Worm (Caenorhabditis elegans): ENCODE measurements around the gene R05H10.7.

R05H10.7 gene

ce11 chrII:14813106-14813505 lies 42.2 kb upstream of the R05H10.7 start:
- no peak for TF ChIP-seq ama-1 (optimal IDR thresholded peaks at IDR 0.05)
- no peak for TF ChIP-seq ets-7 (tag; optimal IDR thresholded peaks at IDR 0.05)
- TF ChIP-seq hmg-4 (GFP tag; optimal IDR thresholded peaks at IDR 0.05), result no peak
- no peak for TF ChIP-seq scrt-1 (GFP tag; IDR thresholded peaks at IDR 0.05)
- no peak for TF ChIP-seq hmbx-1 (tag; optimal IDR thresholded peaks at IDR 0.05)
- no peak for TF ChIP-seq tbx-37 (GFP tag; conservative IDR thresholded peaks at IDR 0.05)

DNA sequence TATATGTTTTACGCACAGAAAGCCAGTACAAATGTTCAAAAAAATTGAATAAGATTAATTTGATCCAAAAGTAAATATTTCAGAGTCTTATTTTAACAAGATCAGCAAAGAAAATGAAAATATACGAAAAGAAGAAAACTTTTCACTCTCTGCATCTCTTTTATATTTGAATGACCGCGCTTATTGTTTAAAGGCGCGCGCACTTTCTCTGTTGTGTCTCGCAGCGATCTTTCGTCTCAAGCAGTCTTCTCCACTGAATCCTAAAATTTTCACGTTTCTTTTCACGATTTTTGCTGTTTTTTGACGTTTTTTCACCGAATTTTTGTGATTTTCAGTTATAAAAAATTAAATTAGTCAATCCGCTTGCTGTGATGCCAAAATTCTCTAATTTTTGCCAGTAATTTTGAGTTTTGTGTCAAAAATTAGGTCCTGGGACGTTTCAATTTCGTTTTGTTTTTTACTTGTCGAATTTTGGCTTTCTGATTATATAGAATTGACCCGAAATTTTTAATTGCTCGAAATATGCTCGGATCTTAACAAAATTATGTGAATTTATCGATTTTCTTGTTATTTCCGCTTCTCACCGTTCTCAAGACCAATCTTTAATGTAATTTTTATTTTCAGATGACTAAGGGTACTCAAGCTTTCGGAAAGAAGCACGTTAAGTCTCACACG lies 40.3 kb upstream of the R05H10.7 start, which contains the start of gene W01D2.1:
Gene W01D2.1 (plus strand): TSS at position 625 of the 675 bp plus-strand sequence.
- TF ChIP-seq ceh-13 (GFP tag; optimal IDR thresholded peaks at IDR 0.05) (no peak), tra-4 (tag; optimal IDR thresholded peaks at IDR 0.05) (no peak), pes-1 (GFP tag; IDR thresholded peaks at IDR 0.05) (no peak), hnd-1 (tag; optimal IDR thresholded peaks at IDR 0.05) (no peak), ama-1 (optimal IDR thresholded peaks at IDR 0.05) (no peak), hmbx-1 (tag; optimal IDR thresholded peaks at IDR 0.05) (no peak), B0310.2 (tag; optimal IDR thresholded peaks at IDR 0.05) (no peak), ceh-36 (tag; optimal IDR thresholded peaks at IDR 0.05) (no peak), scrt-1 (GFP tag; IDR thresholded peaks at IDR 0.05) (no peak), sea-1 (GFP tag; conservative IDR thresholded peaks at IDR 0.05) (no peak)

ce11 chrII:14816086-14816485 lies 39.2 kb upstream of the R05H10.7 start:
- TF ChIP-seq sea-1 (GFP tag; conservative IDR thresholded peaks at IDR 0.05), result no peak
- no peak for TF ChIP-seq F13C5.2 (tag; optimal IDR thresholded peaks at IDR 0.05)
- TF ChIP-seq ceh-13 (GFP tag; optimal IDR thresholded peaks at IDR 0.05), result no peak
- TF ChIP-seq tbx-37 (GFP tag; conservative IDR thresholded peaks at IDR 0.05), result no peak
- TF ChIP-seq B0310.2 (tag; optimal IDR thresholded peaks at IDR 0.05), result no peak
- no peak for TF ChIP-seq tbx-11 (GFP tag; IDR thresholded peaks at IDR 0.05)
- TF ChIP-seq tra-4 (tag; optimal IDR thresholded peaks at IDR 0.05), result no peak
- no peak for TF ChIP-seq hmbx-1 (tag; optimal IDR thresholded peaks at IDR 0.05)
- TF ChIP-seq ama-1 (optimal IDR thresholded peaks at IDR 0.05), result no peak
- TF ChIP-seq ets-7 (tag; optimal IDR thresholded peaks at IDR 0.05), result no peak
- TF ChIP-seq aly-1 (tag; optimal IDR thresholded peaks at IDR 0.05), result no peak
- no peak for TF ChIP-seq hmg-4 (GFP tag; optimal IDR thresholded peaks at IDR 0.05)
- no peak for TF ChIP-seq pes-1 (GFP tag; IDR thresholded peaks at IDR 0.05)
- no peak for TF ChIP-seq flt-1 (GFP tag; IDR thresholded peaks at IDR 0.05)
- no peak for TF ChIP-seq ceh-36 (tag; optimal IDR thresholded peaks at IDR 0.05)
- TF ChIP-seq hnd-1 (tag; optimal IDR thresholded peaks at IDR 0.05), result no peak
- TF ChIP-seq scrt-1 (GFP tag; IDR thresholded peaks at IDR 0.05), result no peak

DNA sequence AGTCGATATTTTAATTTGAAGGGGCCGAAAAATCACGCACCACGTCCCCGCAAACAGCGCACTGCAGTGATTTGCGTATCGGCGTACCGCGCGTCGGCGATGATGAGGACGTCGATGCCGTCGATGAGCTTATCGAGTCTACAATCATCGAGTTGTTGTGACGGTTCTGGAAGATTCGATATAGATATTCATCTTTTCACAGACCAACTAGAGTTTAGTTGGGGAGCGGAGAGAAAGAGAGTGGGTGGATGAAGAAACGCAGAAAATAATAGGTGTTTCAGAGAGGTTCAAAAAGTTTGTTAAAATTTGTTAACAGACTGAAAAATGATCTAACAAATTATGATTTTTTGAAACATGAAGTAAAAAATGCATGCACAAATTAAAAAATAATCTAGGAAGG lies 37.0 kb upstream of the R05H10.7 start, which contains the start of gene nhr-61:
Gene nhr-61 (minus strand): TSS at position 168 of the 400 bp plus-strand sequence.
- TF ChIP-seq flt-1 (GFP tag; IDR thresholded peaks at IDR 0.05) (no peak), ceh-13 (GFP tag; optimal IDR thresholded peaks at IDR 0.05) (no peak), B0310.2 (tag; optimal IDR thresholded peaks at IDR 0.05) (no peak), tra-4 (tag; optimal IDR thresholded peaks at IDR 0.05) (no peak), F13C5.2 (tag; optimal IDR thresholded peaks at IDR 0.05) (no peak), ama-1 (optimal IDR thresholded peaks at IDR 0.05) (no peak), hmbx-1 (tag; optimal IDR thresholded peaks at IDR 0.05) (no peak), sea-1 (GFP tag; conservative IDR thresholded peaks at IDR 0.05) (no peak), aly-1 (tag; optimal IDR thresholded peaks at IDR 0.05) (no peak), ceh-36 (tag; optimal IDR thresholded peaks at IDR 0.05) (no peak), tbx-11 (GFP tag; IDR thresholded peaks at IDR 0.05) (no peak), hnd-1 (tag; optimal IDR thresholded peaks at IDR 0.05) (no peak), scrt-1 (GFP tag; IDR thresholded peaks at IDR 0.05) (no peak), ets-7 (tag; optimal IDR thresholded peaks at IDR 0.05) (no peak), hmg-4 (GFP tag; optimal IDR thresholded peaks at IDR 0.05) (no peak), tbx-37 (GFP tag; conservative IDR thresholded peaks at IDR 0.05) (no peak)

- peak; percentile 87 for TF ChIP-seq ceh-36 (tag; optimal IDR thresholded peaks at IDR 0.05)
- no peak for TF ChIP-seq tbx-11 (GFP tag; IDR thresholded peaks at IDR 0.05)
Observed at ce11 chrII:14819258-14819985, 35.9 kb upstream of the R05H10.7 start.

- TF ChIP-seq ceh-36 (tag; optimal IDR thresholded peaks at IDR 0.05) (no peak), tra-4 (tag; optimal IDR thresholded peaks at IDR 0.05) (no peak), ceh-13 (GFP tag; optimal IDR thresholded peaks at IDR 0.05) (no peak), F13C5.2 (tag; optimal IDR thresholded peaks at IDR 0.05) (no peak)
Observed at ce11 chrII:14820460-14820859, 34.9 kb upstream of the R05H10.7 start.

ce11 chrII:14822419-14822818 lies 32.9 kb upstream of the R05H10.7 start:
- no peak for TF ChIP-seq tbx-11 (GFP tag; IDR thresholded peaks at IDR 0.05)
- no peak for TF ChIP-seq aly-1 (tag; optimal IDR thresholded peaks at IDR 0.05)
- TF ChIP-seq tbx-37 (GFP tag; conservative IDR thresholded peaks at IDR 0.05), result no peak
- no peak for TF ChIP-seq scrt-1 (GFP tag; IDR thresholded peaks at IDR 0.05)
- no peak for TF ChIP-seq hmbx-1 (tag; optimal IDR thresholded peaks at IDR 0.05)
- no peak for TF ChIP-seq hmg-4 (GFP tag; optimal IDR thresholded peaks at IDR 0.05)
- TF ChIP-seq B0310.2 (tag; optimal IDR thresholded peaks at IDR 0.05), result no peak
- no peak for TF ChIP-seq ceh-13 (GFP tag; optimal IDR thresholded peaks at IDR 0.05)
- no peak for TF ChIP-seq tra-4 (tag; optimal IDR thresholded peaks at IDR 0.05)

ce11 chrII:14825413-14825812 lies 29.9 kb upstream of the R05H10.7 start:
- no peak for TF ChIP-seq F13C5.2 (tag; optimal IDR thresholded peaks at IDR 0.05)
- no peak for TF ChIP-seq tra-4 (tag; optimal IDR thresholded peaks at IDR 0.05)
- TF ChIP-seq hmbx-1 (tag; optimal IDR thresholded peaks at IDR 0.05), result no peak
- no peak for TF ChIP-seq ceh-13 (GFP tag; optimal IDR thresholded peaks at IDR 0.05)
- no peak for TF ChIP-seq ama-1 (optimal IDR thresholded peaks at IDR 0.05)
- TF ChIP-seq scrt-1 (GFP tag; IDR thresholded peaks at IDR 0.05), result no peak

All from whole organism, early embryonic.